Fruit fly (Drosophila melanogaster) whole organism, embryonic: ENCODE results near the gene CG13138.

Experiments
- B-H2 ChIP-seq: fragments of 200-800 bp; sonication (Bioruptor generic); optimal IDR thresholded peaks from 2 replicates; lab custom pipeline; 2018; ENCODE audit warnings: missing biosample characterization, mild to moderate bottlenecking, missing genetic modification characterization
- CG12942 ChIP-seq: fragments of 200-800 bp; sonication (Bioruptor generic); optimal IDR thresholded peaks from 3 replicates; lab custom pipeline; 2016; ENCODE audit warnings: missing biosample characterization, missing genetic modification characterization
- CG14965 ChIP-seq: fragments of 200-800 bp; sonication (Bioruptor generic); optimal IDR thresholded peaks from 2 replicates; lab custom pipeline; 2016; ENCODE audit warnings: missing biosample characterization, missing genetic modification characterization, borderline replicate concordance
- CG16779 ChIP-seq: fragments of 200-800 bp; sonication (Bioruptor generic); IDR thresholded peaks from 2 replicates; pipeline ENCODE4 v1.3.6; 2022; ENCODE audit warnings: missing biosample characterization, missing genetic modification characterization
- CG3065 ChIP-seq: fragments of 200-800 bp; sonication (Bioruptor generic); optimal IDR thresholded peaks from 2 replicates; lab custom pipeline; 2016; ENCODE audit warnings: missing biosample characterization, missing genetic modification characterization
- Fer1 ChIP-seq: fragments of 200-800 bp; sonication (Bioruptor generic); optimal IDR thresholded peaks from 2 replicates; lab custom pipeline; 2017; ENCODE audit warnings: missing biosample characterization, mild to moderate bottlenecking, missing genetic modification characterization
- Lhr ChIP-seq: fragments of 200-800 bp; sonication (Bioruptor generic); optimal IDR thresholded peaks from 3 replicates; lab custom pipeline; 2017; ENCODE audit warnings: mild to moderate bottlenecking, missing biosample characterization, missing genetic modification reagents, missing genetic modification characterization
- Neu2 ChIP-seq: fragments of 200-800 bp; sonication (Bioruptor generic); optimal IDR thresholded peaks from 3 replicates; lab custom pipeline; 2016; ENCODE audit warnings: missing biosample characterization, missing genetic modification characterization, borderline replicate concordance
- gt ChIP-seq: fragments of 200-800 bp; sonication (Bioruptor generic); IDR thresholded peaks from 2 replicates; pipeline ENCODE4 v1.3.6; 2022; ENCODE audit warnings: missing biosample characterization, missing genetic modification characterization
- wdn ChIP-seq: fragments of 200-800 bp; sonication (Bioruptor generic); IDR thresholded peaks from 2 replicates; pipeline ENCODE4 v1.3.6; 2022; ENCODE audit warnings: missing biosample characterization, missing genetic modification characterization

- TF ChIP-seq wdn (GFP tag; lab: Robert Waterston, UW) (no peak), CG16779 (GFP tag; lab: Robert Waterston, UW) (no peak), Fer1 (GFP tag; lab: Kevin White, UChicago) (peak; percentile 44), Neu2 (GFP tag; lab: Kevin White, UChicago) (no peak), Lhr (GFP tag; lab: Kevin White, UChicago) (peak; percentile 79), CG3065 (GFP tag; lab: Kevin White, UChicago) (no peak), CG14965 (GFP tag; lab: Kevin White, UChicago) (no peak), gt (GFP tag; lab: Robert Waterston, UW) (no peak), CG12942 (GFP tag; lab: Kevin White, UChicago) (peak; percentile 4), B-H2 (no peak)
Observed at dm6 chr2L:10339212-10339721, 37.4 kb upstream of the CG13138 start, which contains the start of gene SamDC.
